Worm (Caenorhabditis elegans): Measurements from ENCODE around the gene R05H5.3.
"Not testable (repeated sequence)": the region's sequence is repeated elsewhere in the genome, so short reads cannot be mapped to it uniquely, and the experiment has no call there.

The R05H5.3 gene

DNA sequence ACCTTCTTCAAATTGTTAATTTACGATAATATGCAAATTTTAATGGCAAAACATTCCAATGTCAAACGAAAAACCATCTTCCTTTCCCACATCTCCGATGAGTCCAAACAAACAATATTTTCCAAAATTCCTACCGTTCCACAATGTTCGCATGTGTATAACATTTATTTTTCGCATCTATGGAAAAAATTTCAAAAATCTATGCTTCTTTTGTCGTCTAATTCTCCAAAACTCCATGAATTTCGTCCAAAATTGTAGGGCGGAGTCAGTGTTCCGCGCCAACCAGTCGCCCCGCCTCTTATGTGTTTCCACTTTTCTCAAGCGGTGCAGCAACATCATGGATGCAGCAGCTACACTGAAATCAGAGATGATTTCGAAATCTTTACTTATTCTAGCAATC is 33.5 kb downstream of the R05H5.3 start, which contains the start of gene T01E8.8:
Gene T01E8.8 (plus strand): TSS at position 301 of the 400 bp plus-strand sequence.
- no peak for TF ChIP-seq W03F9.2 (tag; optimal IDR thresholded peaks at IDR 0.05)
- no peak for TF ChIP-seq him-1 (tag; optimal IDR thresholded peaks at IDR 0.05)
- no peak for TF ChIP-seq dao-5 (tag; optimal IDR thresholded peaks at IDR 0.05)

DNA sequence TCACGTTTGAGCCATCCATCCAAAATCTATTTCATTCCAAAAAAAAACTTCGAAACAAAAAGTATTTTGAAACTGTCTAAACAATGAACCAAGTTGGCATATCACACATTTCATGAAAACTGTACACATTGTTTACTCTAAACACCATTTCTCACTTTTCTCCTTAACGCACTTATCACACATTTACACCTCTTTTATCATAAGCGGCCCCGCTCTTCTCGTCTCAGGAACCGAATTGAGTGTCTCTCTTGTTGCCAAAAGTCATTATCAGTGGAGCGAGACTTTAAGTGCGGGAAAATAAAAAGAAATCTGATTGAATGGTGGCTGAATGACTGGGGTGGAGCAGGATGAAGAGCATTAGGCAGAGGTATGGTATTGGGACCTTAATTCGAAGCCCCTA is 34.4 kb downstream of the R05H5.3 start:
- TF ChIP-seq him-1 (tag; optimal IDR thresholded peaks at IDR 0.05) (no peak), W03F9.2 (tag; optimal IDR thresholded peaks at IDR 0.05) (no peak), dao-5 (tag; optimal IDR thresholded peaks at IDR 0.05) (no peak)

DNA sequence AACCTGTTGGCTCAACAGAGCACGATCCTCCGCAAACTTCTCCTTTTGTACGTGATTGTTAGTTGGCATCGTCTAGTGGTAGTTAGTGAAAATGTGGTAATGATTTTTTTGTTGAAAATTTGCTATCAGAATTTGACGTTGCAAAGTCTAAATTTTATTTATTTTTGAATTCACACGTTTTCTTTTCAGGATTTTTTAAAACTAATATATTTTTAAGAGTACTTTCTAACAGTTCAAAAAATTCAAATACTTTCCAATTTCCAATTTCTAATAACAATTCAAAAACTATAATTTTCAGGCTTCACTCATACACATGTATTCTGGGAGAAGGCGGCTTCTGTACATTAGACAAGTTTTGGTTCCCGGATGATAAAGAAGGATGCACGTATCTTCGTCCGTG is 37.0 kb downstream of the R05H5.3 start, which contains the start of gene ubxn-5:
Gene ubxn-5 (minus strand): TSS at position 101 of the 400 bp plus-strand sequence.
- no peak for TF ChIP-seq dao-5 (tag; optimal IDR thresholded peaks at IDR 0.05)

DNA sequence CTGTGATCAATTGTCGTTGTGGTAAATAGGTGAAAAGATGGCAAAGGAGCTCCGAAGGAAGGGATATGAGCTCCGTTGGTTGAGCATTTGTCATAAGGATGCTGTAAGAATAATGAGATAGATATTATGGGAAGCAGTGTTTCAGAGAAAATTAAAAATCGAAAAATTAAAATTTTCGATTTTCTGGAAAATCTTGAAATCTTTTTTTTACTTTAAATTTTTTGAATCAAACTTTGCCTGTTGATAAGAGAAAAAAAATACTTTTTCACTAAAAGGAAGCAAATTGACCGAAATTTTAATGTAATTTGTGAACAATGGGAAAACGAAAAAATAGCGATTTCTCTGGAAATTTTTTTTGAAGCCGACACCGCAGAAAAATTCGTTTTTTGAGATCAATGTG is 42.2 kb downstream of the R05H5.3 start, which contains the start of gene mec-15:
Gene mec-15 (minus strand): TSS at position 101 of the 400 bp plus-strand sequence.
- TF ChIP-seq dao-5 (tag; optimal IDR thresholded peaks at IDR 0.05) (no peak), W03F9.2 (tag; optimal IDR thresholded peaks at IDR 0.05) (no peak), him-1 (tag; optimal IDR thresholded peaks at IDR 0.05) (no peak)

DNA sequence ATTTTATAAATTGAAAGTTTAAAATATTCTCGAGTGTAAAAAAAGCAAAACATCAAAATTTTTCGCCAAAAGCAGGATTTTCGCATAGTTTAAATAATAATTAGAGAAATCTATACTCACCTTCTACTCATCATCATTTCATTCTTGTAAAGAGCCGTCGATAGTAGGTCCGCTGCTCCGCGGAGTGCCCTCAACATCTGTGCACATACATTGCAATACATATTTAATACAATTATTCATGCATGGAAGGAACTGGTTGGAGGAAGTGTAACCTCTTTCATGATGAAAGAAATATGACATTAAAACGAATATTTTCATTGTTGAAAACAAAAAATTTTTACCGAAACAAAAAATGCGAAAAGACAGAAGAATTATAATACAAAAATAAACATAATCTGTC is 44.9 kb downstream of the R05H5.3 start, which contains the start of gene mrps-14:
Gene mrps-14 (minus strand): TSS at position 197 of the 400 bp plus-strand sequence.
- no peak for TF ChIP-seq W03F9.2 (tag; optimal IDR thresholded peaks at IDR 0.05)
- TF ChIP-seq dao-5 (tag; optimal IDR thresholded peaks at IDR 0.05) = no peak
- no peak for TF ChIP-seq him-1 (tag; optimal IDR thresholded peaks at IDR 0.05)

DNA sequence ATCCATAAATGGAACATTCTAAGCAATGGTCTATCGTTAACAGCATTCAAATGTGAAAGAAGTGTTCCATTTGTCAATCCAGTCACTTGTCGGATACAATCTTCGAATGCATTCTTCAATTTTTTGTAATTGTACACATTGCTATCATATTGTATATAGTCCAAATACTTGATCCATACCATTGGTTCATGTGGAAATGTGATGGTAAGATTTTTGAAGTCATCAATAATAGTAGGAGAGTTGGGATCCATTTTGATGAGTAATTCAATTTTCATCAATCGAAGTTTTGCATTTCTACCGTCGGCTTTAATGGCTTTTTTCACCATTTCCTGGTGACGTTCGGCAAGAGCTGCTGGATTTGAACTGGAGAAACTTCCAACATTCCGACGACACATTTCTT is 48.2 kb downstream of the R05H5.3 start:
- TF ChIP-seq W03F9.2 (tag; optimal IDR thresholded peaks at IDR 0.05) = no peak
- no peak for TF ChIP-seq dao-5 (tag; optimal IDR thresholded peaks at IDR 0.05)
- TF ChIP-seq him-1 (tag; optimal IDR thresholded peaks at IDR 0.05) = no peak

DNA sequence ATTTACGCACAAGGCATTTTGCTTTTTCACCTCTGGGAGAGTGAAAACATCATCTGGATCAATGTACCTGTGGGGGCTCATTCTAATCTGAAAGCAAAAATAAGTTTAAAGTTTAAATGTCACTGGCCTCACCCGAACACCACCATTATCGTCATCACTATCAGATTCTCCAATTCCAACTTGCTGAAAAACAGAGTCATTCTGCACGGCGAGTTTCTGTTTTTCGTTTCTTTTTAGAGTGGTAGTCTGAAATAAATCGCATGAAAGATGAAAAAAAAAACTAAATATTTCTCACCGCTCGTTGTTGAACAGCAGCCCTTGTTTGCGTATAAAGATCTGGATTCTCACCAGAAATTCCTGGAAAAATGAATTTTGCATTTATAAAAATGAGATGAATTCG is 49.7 kb downstream of the R05H5.3 start:
- TF ChIP-seq dao-5 (tag; optimal IDR thresholded peaks at IDR 0.05) (no peak), W03F9.2 (tag; optimal IDR thresholded peaks at IDR 0.05) (no peak), him-1 (tag; optimal IDR thresholded peaks at IDR 0.05) (no peak)

DNA sequence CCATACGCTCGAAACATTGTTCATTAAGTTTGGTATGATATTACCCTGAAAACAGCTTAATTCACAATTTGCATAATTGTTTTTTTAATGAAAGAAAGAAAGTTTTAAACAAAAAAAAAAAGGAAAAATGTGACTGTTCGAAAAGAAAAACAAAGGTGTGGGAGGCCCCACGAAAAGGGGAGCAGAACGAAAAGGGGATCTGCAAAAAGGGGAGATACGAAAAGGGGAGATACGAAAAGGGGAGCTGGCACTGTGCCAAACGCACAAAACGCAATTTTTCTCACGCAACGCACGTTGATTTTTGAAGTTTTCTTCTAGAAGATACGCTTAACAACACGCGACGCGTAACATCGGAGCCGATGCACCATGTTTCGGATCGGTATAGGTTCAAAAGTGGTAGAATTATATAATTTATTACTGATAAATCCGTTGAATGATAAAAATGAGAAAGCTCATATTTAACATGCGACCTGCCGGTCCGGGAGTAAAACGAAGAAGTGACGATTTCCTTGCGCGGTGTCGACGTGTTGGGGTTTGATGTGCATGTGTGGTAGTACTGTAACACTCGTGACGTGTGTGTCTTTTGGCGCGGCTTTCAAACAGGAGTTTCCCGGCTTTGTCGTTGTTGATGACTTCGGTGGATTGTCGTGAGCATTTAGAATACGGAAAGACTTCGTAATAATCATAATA is 50.3 kb downstream of the R05H5.3 start, which contains the start of gene nrde-2:
Gene nrde-2 (minus strand): TSS at position 45 of the 690 bp plus-strand sequence.
- TF ChIP-seq dao-5, him-1, W03F9.2 (tag; optimal IDR thresholded peaks at IDR 0.05): not testable (repeated sequence)

Measured in whole organism, L4/young adult.